Worm (Caenorhabditis elegans): ENCODE measurements around the gene ZC53.2.

DNA sequence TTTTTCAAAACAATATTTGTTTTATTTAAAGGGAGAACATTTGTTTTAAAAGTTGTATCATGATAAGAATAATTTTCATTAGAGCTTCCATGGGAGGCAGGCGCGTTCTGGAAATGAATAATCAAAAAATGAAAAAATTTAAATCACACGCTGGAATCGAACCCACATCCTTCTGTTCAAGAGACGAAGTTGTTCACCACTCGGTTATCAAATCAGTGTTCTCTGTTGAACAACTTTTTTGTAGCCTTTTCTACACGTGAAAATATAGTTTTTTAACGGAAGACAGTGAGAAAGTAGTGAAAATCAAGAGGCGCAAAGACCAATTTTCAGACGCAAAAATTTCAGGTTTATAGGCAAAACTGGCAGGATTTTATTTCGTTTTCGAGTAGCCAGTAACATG lies 48.7 kb upstream of the ZC53.2 start:
- TF ChIP-seq skn-1 (tag; optimal IDR thresholded peaks at IDR 0.05) (no peak), mes-2 (tag; optimal IDR thresholded peaks at IDR 0.05; ENCODE audit: poor library complexity, severe bottlenecking) (no peak), nhr-77 (tag; optimal IDR thresholded peaks at IDR 0.05) (no peak), unc-62 (GFP tag; optimal IDR thresholded peaks at IDR 0.05 in 1 of 2) (no peak), unc-62 (tag; optimal IDR thresholded peaks at IDR 0.05) (no peak), ZK337.2 (GFP tag; IDR thresholded peaks at IDR 0.05) (no peak), pqm-1 (tag; optimal IDR thresholded peaks at IDR 0.05) (no peak), hif-1 (tag; optimal IDR thresholded peaks at IDR 0.05) (no peak), nhr-237 (tag; optimal IDR thresholded peaks at IDR 0.05) (no peak), zag-1 (tag; optimal IDR thresholded peaks at IDR 0.05) (no peak), unc-130 (GFP tag; optimal IDR thresholded peaks at IDR 0.05) (no peak), mep-1 (tag; optimal IDR thresholded peaks at IDR 0.05) (no peak)
